Worm (Caenorhabditis elegans) whole organism, early embryonic: ENCODE results near the gene cyp-33C11.

Experiments used
- F13C5.2 ChIP-seq: sonication (generic microtip); optimal IDR thresholded peaks from 2 replicates; lab custom pipeline; 2017; ENCODE audit warnings: mild to moderate bottlenecking, missing genetic modification characterization, inconsistent platforms, missing compliant biosample characterization
- ama-1 ChIP-seq: fragments of 150-350 bp; optimal IDR thresholded peaks from 2 replicates; lab custom pipeline; 2014
- ceh-13 ChIP-seq: fragments of 200-800 bp; sonication (Bioruptor generic); optimal IDR thresholded peaks from 2 replicates; lab custom pipeline; 2018; ENCODE audit warnings: mild to moderate bottlenecking, missing genetic modification characterization, missing compliant biosample characterization
- ets-7 ChIP-seq: sonication (generic microtip); optimal IDR thresholded peaks from 2 replicates; lab custom pipeline; 2016; ENCODE audit warnings: missing genotype, missing genetic modification characterization, missing compliant biosample characterization
- flt-1 ChIP-seq: fragments of 200-800 bp; sonication (Bioruptor generic); IDR thresholded peaks from 2 replicates; pipeline ENCODE4 v1.3.6; 2022; ENCODE audit warnings: missing genetic modification characterization, missing compliant biosample characterization
- hmg-4 ChIP-seq: fragments of 200-800 bp; sonication (Bioruptor generic); optimal IDR thresholded peaks from 2 replicates; lab custom pipeline; 2018; ENCODE audit warnings: mild to moderate bottlenecking, missing genetic modification characterization, missing compliant biosample characterization
- pes-1 ChIP-seq: fragments of 200-800 bp; sonication (Bioruptor generic); IDR thresholded peaks from 2 replicates; pipeline ENCODE4 v1.3.6; 2022; ENCODE audit warnings: missing genetic modification reagents, missing genetic modification characterization, missing compliant biosample characterization
- scrt-1 ChIP-seq: fragments of 200-800 bp; sonication (Bioruptor generic); IDR thresholded peaks from 2 replicates; pipeline ENCODE4 v1.3.6; 2022; ENCODE audit warnings: missing genetic modification characterization, missing compliant biosample characterization
- sea-1 ChIP-seq: fragments of 200-800 bp; sonication (Bioruptor generic); conservative IDR thresholded peaks from 2 replicates; pipeline ENCODE4 v1.3.6; 2022; ENCODE audit warnings: missing genetic modification characterization, missing compliant biosample characterization
- tbx-11 ChIP-seq: fragments of 200-800 bp; sonication (Bioruptor generic); IDR thresholded peaks from 2 replicates; pipeline ENCODE4 v1.3.6; 2022; ENCODE audit warnings: missing genetic modification characterization, missing compliant biosample characterization

- TF ChIP-seq flt-1 (no peak), ama-1 (lab: Kevin White, UChicago) (no peak), F13C5.2 (tag; lab: Kevin White, UChicago) (no peak), sea-1 (no peak), hmg-4 (GFP tag; lab: Kevin White, UChicago) (no peak), ceh-13 (GFP tag; lab: Kevin White, UChicago) (no peak), ets-7 (no peak), scrt-1 (GFP tag; lab: Robert Waterston, UW) (no peak), tbx-11 (no peak), pes-1 (no peak)
Measured at ce11 chrV:664337-664847, 48.4 kb downstream of the cyp-33C11 start, which contains the start of the genes F31F4.11 and srh-266.
